Worm (Caenorhabditis elegans) whole organism, young adult: Measurements from ENCODE around the gene rde-4.

ENCODE experiments used
- C06A6.2 ChIP-seq: fragments of 200-800 bp; sonication (Bioruptor generic); conservative IDR thresholded peaks from 2 replicates; pipeline ENCODE4 v1.3.6; 2022; ENCODE audit warnings: missing genetic modification characterization, missing compliant biosample characterization
- D2030.7 ChIP-seq: fragments of 200-800 bp; sonication (Bioruptor generic); IDR thresholded peaks from 2 replicates; pipeline ENCODE4 v1.3.6; 2022; ENCODE audit warnings: missing genetic modification reagents, missing genetic modification characterization, missing compliant biosample characterization
- F10E7.11 ChIP-seq: sonication (generic microtip); optimal IDR thresholded peaks from 2 replicates; lab custom pipeline; 2017; ENCODE audit warnings: mild to moderate bottlenecking, missing genetic modification characterization, moderate library complexity, missing compliant biosample characterization
- F22D6.2 ChIP-seq: sonication (generic microtip); optimal IDR thresholded peaks from 2 replicates; lab custom pipeline; 2016; ENCODE audit warnings: mild to moderate bottlenecking, missing genetic modification characterization, missing compliant biosample characterization
- F57C9.4 ChIP-seq: sonication (generic microtip); optimal IDR thresholded peaks from 2 replicates; lab custom pipeline; 2017; ENCODE audit warnings: mild to moderate bottlenecking, missing genetic modification characterization, missing compliant biosample characterization
- T07F8.4 ChIP-seq: sonication (generic microtip); optimal IDR thresholded peaks from 2 replicates; lab custom pipeline; 2016; ENCODE audit warnings: mild to moderate bottlenecking, missing genetic modification characterization, moderate library complexity, missing compliant biosample characterization
- T26A5.8 ChIP-seq: sonication (generic microtip); optimal IDR thresholded peaks from 2 replicates; lab custom pipeline; 2016; ENCODE audit warnings: missing genetic modification characterization, missing compliant biosample characterization
- Y67H2A.10 ChIP-seq: fragments of 200-800 bp; sonication (Bioruptor generic); conservative IDR thresholded peaks from 2 replicates; pipeline ENCODE4 v1.3.6; 2022; ENCODE audit warnings: missing genetic modification reagents, missing genetic modification characterization, missing compliant biosample characterization
- Y95B8A.8 ChIP-seq: fragments of 200-800 bp; sonication (Bioruptor generic); IDR thresholded peaks from 2 replicates; pipeline ENCODE4 v1.3.6; 2022; ENCODE audit warnings: missing genetic modification reagents, missing genetic modification characterization, missing compliant biosample characterization
- aptf-3 ChIP-seq: fragments of 200-800 bp; sonication (Bioruptor generic); IDR thresholded peaks from 2 replicates; pipeline ENCODE4 v1.3.6; 2022; ENCODE audit warnings: missing genetic modification characterization, missing compliant biosample characterization
- atf-7 ChIP-seq: sonication (generic microtip); optimal IDR thresholded peaks from 2 replicates; lab custom pipeline; 2017; ENCODE audit warnings: mild to moderate bottlenecking, missing genetic modification characterization, missing compliant biosample characterization
- athp-1 ChIP-seq: sonication (generic microtip); optimal IDR thresholded peaks from 2 replicates; lab custom pipeline; 2017; ENCODE audit warnings: mild to moderate bottlenecking, missing genetic modification characterization, missing compliant biosample characterization
- attf-3 ChIP-seq: fragments of 200-800 bp; sonication (Bioruptor generic); conservative IDR thresholded peaks from 2 replicates; pipeline ENCODE4 v1.3.6; 2022; ENCODE audit warnings: missing genetic modification reagents, missing genetic modification characterization, missing compliant biosample characterization
- attf-6 ChIP-seq: fragments of 200-800 bp; sonication (Bioruptor generic); IDR thresholded peaks from 2 replicates; pipeline ENCODE4 v1.3.6; 2022; ENCODE audit warnings: missing genetic modification reagents, missing genetic modification characterization, missing compliant biosample characterization
- bed-2 ChIP-seq: fragments of 200-800 bp; sonication (Bioruptor generic); IDR thresholded peaks from 2 replicates; pipeline ENCODE4 v1.3.6; 2022; ENCODE audit warnings: missing genetic modification reagents, missing genetic modification characterization, missing compliant biosample characterization
- cebp-2 ChIP-seq: fragments of 200-800 bp; sonication (Bioruptor generic); IDR thresholded peaks from 2 replicates; pipeline ENCODE4 v1.3.6; 2022; ENCODE audit warnings: missing genetic modification characterization, missing compliant biosample characterization
- ceh-27 ChIP-seq: fragments of 200-800 bp; sonication (Bioruptor generic); optimal IDR thresholded peaks from 2 replicates; lab custom pipeline; 2018; ENCODE audit warnings: mild to moderate bottlenecking, missing genetic modification characterization, moderate library complexity, missing compliant biosample characterization
- ceh-58 ChIP-seq: fragments of 200-800 bp; sonication (Bioruptor generic); IDR thresholded peaks from 2 replicates; pipeline ENCODE4 v1.3.6; 2022; ENCODE audit warnings: missing genetic modification characterization, missing compliant biosample characterization
- ceh-91 ChIP-seq: fragments of 200-800 bp; sonication (Bioruptor generic); IDR thresholded peaks from 2 replicates; pipeline ENCODE4 v1.3.6; 2022; ENCODE audit warnings: missing genetic modification reagents, missing genetic modification characterization, missing compliant biosample characterization
- dpff-1 ChIP-seq: sonication (generic microtip); optimal IDR thresholded peaks from 2 replicates; lab custom pipeline; 2017; ENCODE audit warnings: mild to moderate bottlenecking, missing genetic modification characterization, missing compliant biosample characterization
- ets-4 ChIP-seq: fragments of 200-800 bp; sonication (Bioruptor generic); optimal IDR thresholded peaks from 2 replicates; lab custom pipeline; 2018; ENCODE audit warnings: mild to moderate bottlenecking, missing genetic modification characterization, missing compliant biosample characterization
- gei-17 ChIP-seq: fragments of 200-800 bp; sonication (Bioruptor generic); optimal IDR thresholded peaks from 2 replicates; lab custom pipeline; 2018; ENCODE audit warnings: mild to moderate bottlenecking, missing genetic modification characterization, missing compliant biosample characterization
- him-1 ChIP-seq: sonication (generic microtip); optimal IDR thresholded peaks from 2 replicates; lab custom pipeline; 2016; ENCODE audit warnings: missing genotype, missing genetic modification reagents, missing genetic modification characterization, missing compliant biosample characterization
- hmg-20 ChIP-seq: fragments of 200-800 bp; sonication (Bioruptor generic); IDR thresholded peaks from 2 replicates; pipeline ENCODE4 v1.3.6; 2022; ENCODE audit warnings: missing genetic modification reagents, missing genetic modification characterization, missing compliant biosample characterization
- hrde-1 ChIP-seq: sonication (generic microtip); optimal IDR thresholded peaks from 2 replicates; lab custom pipeline; 2016; ENCODE audit warnings: missing genetic modification characterization, mild to moderate bottlenecking, missing compliant biosample characterization, moderate library complexity, missing genotype, missing genetic modification reagents, borderline replicate concordance
- lag-1 ChIP-seq: fragments of 200-800 bp; sonication (Bioruptor generic); IDR thresholded peaks from 2 replicates; pipeline ENCODE4 v1.3.6; 2022; ENCODE audit warnings: missing genetic modification reagents, missing genetic modification characterization, missing compliant biosample characterization
- let-526 ChIP-seq: fragments of 200-800 bp; sonication (Bioruptor generic); IDR thresholded peaks from 2 replicates; pipeline ENCODE4 v1.3.6; 2022; ENCODE audit warnings: missing genetic modification reagents, missing genetic modification characterization, missing compliant biosample characterization
- lsl-1 ChIP-seq: fragments of 200-800 bp; sonication (Bioruptor generic); optimal IDR thresholded peaks from 2 replicates; lab custom pipeline; 2018; ENCODE audit warnings: mild to moderate bottlenecking, missing genetic modification characterization, moderate library complexity, missing compliant biosample characterization
- lsy-27 ChIP-seq: sonication (generic microtip); optimal IDR thresholded peaks from 2 replicates; lab custom pipeline; 2017; ENCODE audit warnings: missing genetic modification characterization, mild to moderate bottlenecking, missing compliant biosample characterization, antibody characterized with exemption, missing genotype, borderline replicate concordance; ENCODE audit not compliant: insufficient read depth
- madf-6 ChIP-seq: fragments of 200-800 bp; sonication (Bioruptor generic); IDR thresholded peaks from 2 replicates; pipeline ENCODE4 v1.3.6; 2022; ENCODE audit warnings: missing genetic modification reagents, missing genetic modification characterization, missing compliant biosample characterization
- madf-8 ChIP-seq: fragments of 200-800 bp; sonication (Bioruptor generic); conservative IDR thresholded peaks from 2 replicates; pipeline ENCODE4 v1.3.6; 2022; ENCODE audit warnings: missing genetic modification reagents, missing genetic modification characterization, missing compliant biosample characterization
- nfya-1 ChIP-seq: sonication (generic microtip); optimal IDR thresholded peaks from 2 replicates; lab custom pipeline; 2017; ENCODE audit warnings: antibody characterized with exemption, missing compliant biosample characterization, missing genetic modification characterization, borderline replicate concordance; ENCODE audit not compliant: insufficient read depth
- nfya-2 ChIP-seq: fragments of 200-800 bp; sonication (Bioruptor generic); IDR thresholded peaks from 2 replicates; pipeline ENCODE4 v1.3.6; 2022; ENCODE audit warnings: missing genetic modification reagents, missing genetic modification characterization, missing compliant biosample characterization
- nhr-120 ChIP-seq: fragments of 200-800 bp; sonication (Bioruptor generic); IDR thresholded peaks from 2 replicates; pipeline ENCODE4 v1.3.6; 2022; ENCODE audit warnings: missing genetic modification characterization, missing compliant biosample characterization
- pbrm-1 ChIP-seq: fragments of 200-800 bp; sonication (Bioruptor generic); IDR thresholded peaks from 2 replicates; pipeline ENCODE4 v1.3.6; 2022; ENCODE audit warnings: missing genetic modification reagents, missing genetic modification characterization, missing compliant biosample characterization
- sdz-38 ChIP-seq: sonication (generic microtip); optimal IDR thresholded peaks from 2 replicates; lab custom pipeline; 2016; ENCODE audit warnings: missing genotype, missing genetic modification characterization, missing compliant biosample characterization
- sea-2 ChIP-seq: fragments of 200-800 bp; sonication (Bioruptor generic); IDR thresholded peaks from 2 replicates; pipeline ENCODE4 v1.3.6; 2022; ENCODE audit warnings: missing genetic modification characterization, missing compliant biosample characterization
- tlf-1 ChIP-seq: fragments of 200-800 bp; sonication (Bioruptor generic); optimal IDR thresholded peaks from 2 replicates; lab custom pipeline; 2018; ENCODE audit warnings: mild to moderate bottlenecking, missing genetic modification characterization, missing compliant biosample characterization
- xnd-1 ChIP-seq: sonication (generic microtip); optimal IDR thresholded peaks from 2 replicates; lab custom pipeline; 2016; ENCODE audit warnings: missing genotype, missing genetic modification reagents, missing genetic modification characterization, missing compliant biosample characterization
- ztf-22 ChIP-seq: fragments of 200-800 bp; sonication (Bioruptor generic); optimal IDR thresholded peaks from 2 replicates; lab custom pipeline; 2018; ENCODE audit warnings: mild to moderate bottlenecking, missing genetic modification characterization, moderate library complexity, missing compliant biosample characterization
- ztf-25 ChIP-seq: fragments of 200-800 bp; sonication (Bioruptor generic); IDR thresholded peaks from 2 replicates; pipeline ENCODE4 v1.3.6; 2022; ENCODE audit warnings: missing genetic modification reagents, missing genetic modification characterization, missing compliant biosample characterization
- ztf-28 ChIP-seq: fragments of 200-800 bp; sonication (Bioruptor generic); IDR thresholded peaks from 2 replicates; pipeline ENCODE4 v1.3.6; 2022; ENCODE audit warnings: missing genetic modification reagents, missing genetic modification characterization, missing compliant biosample characterization

rde-4 gene

DNA sequence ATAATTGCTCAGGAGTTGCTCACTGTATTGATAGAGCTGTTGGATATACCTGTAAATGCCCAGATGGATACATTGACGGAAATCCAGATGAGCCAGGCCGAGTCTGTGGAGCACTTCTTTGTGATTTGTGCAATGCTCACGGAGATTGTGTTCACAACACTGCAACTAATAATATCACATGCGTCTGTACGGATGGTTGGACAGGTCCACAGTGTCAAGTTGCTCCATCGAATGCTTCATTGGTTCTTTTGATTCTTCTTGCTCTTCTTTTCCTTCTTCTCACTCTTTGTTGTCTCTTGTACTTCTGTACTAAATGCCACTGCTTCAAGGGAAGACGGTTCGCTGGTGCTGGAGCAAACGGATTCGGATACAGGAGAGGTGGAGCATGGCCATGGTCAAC lies 36.6 kb downstream of the rde-4 start:
- no peak for TF ChIP-seq T26A5.8 (tag; lab: Kevin White, UChicago)
- TF ChIP-seq xnd-1: no peak
- TF ChIP-seq him-1 (tag; lab: Kevin White, UChicago): no peak
- no peak for TF ChIP-seq ceh-91 (GFP tag; lab: Robert Waterston, UW)
- no peak for TF ChIP-seq Y67H2A.10
- TF ChIP-seq cebp-2 (GFP tag; lab: Robert Waterston, UW): no peak
- TF ChIP-seq sea-2 (GFP tag; lab: Robert Waterston, UW): no peak
- TF ChIP-seq pbrm-1 (GFP tag; lab: Robert Waterston, UW): no peak
- no peak for TF ChIP-seq madf-6 (GFP tag; lab: Robert Waterston, UW)
- TF ChIP-seq lsl-1: no peak
- no peak for TF ChIP-seq bed-2
- TF ChIP-seq madf-8 (GFP tag; lab: Robert Waterston, UW): no peak
- TF ChIP-seq T07F8.4 (tag; lab: Kevin White, UChicago): no peak
- TF ChIP-seq ztf-25: no peak
- no peak for TF ChIP-seq dpff-1 (tag; lab: Kevin White, UChicago)

DNA sequence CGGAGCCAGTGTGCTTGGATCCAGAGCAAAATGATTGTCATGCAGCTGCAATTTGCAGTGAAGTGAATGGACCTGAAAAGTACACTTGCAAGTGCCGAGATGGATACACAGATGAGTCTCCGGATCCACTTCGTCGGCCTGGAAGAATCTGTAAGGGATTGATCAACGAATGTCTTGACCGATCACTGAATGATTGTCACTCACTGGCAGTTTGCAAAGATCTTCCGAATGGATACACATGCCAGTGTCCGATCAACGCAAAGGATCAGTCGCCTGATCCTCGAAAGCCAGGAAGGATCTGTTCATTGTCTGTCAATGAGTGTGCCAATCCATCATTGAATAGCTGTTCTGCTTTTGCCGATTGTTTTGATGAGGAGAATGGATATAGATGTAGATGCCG lies 39.0 kb downstream of the rde-4 start:
- TF ChIP-seq F10E7.11 (no peak), xnd-1 (no peak), ztf-22 (GFP tag; lab: Kevin White, UChicago) (no peak), athp-1 (tag; lab: Kevin White, UChicago) (no peak), tlf-1 (GFP tag; lab: Kevin White, UChicago) (no peak), hmg-20 (no peak), ztf-28 (GFP tag; lab: Robert Waterston, UW) (no peak), Y67H2A.10 (no peak), nhr-120 (GFP tag; lab: Robert Waterston, UW) (no peak), hrde-1 (tag; lab: Kevin White, UChicago) (no peak), nfya-2 (GFP tag; lab: Robert Waterston, UW) (no peak), gei-17 (GFP tag; lab: Kevin White, UChicago) (no peak), ceh-27 (GFP tag; lab: Kevin White, UChicago) (no peak), T26A5.8 (tag; lab: Kevin White, UChicago) (no peak), lsy-27 (tag; lab: Kevin White, UChicago) (no peak), ceh-58 (GFP tag; lab: Robert Waterston, UW) (no peak), F57C9.4 (tag; lab: Kevin White, UChicago) (no peak), attf-3 (GFP tag; lab: Robert Waterston, UW) (no peak), D2030.7 (GFP tag; lab: Robert Waterston, UW) (no peak), atf-7 (tag; lab: Kevin White, UChicago) (no peak)

DNA sequence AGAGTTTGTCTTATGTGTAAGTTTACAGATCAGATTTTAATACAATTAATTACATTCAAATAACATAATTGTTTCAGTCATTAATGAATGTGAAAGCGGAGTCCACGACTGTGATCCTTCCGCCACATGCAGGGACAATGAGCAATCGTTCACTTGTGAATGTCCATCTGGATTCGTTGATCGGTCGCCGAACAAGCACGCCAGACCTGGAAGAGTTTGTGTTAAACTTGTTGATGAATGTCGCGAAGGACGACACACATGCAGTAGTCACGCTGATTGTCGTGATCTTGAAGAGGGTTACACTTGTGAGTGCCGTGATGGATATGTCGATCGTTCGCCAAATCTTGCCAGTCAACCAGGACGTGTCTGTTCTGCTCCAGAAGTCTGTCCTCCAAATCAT lies 39.9 kb downstream of the rde-4 start:
- TF ChIP-seq attf-6 (GFP tag; lab: Robert Waterston, UW) (no peak), D2030.7 (GFP tag; lab: Robert Waterston, UW) (no peak), ets-4 (GFP tag; lab: Kevin White, UChicago) (no peak), gei-17 (GFP tag; lab: Kevin White, UChicago) (no peak), C06A6.2 (no peak), nfya-1 (no peak), T07F8.4 (tag; lab: Kevin White, UChicago) (no peak), him-1 (tag; lab: Kevin White, UChicago) (no peak), F22D6.2 (tag; lab: Kevin White, UChicago) (no peak), sdz-38 (tag; lab: Kevin White, UChicago) (no peak), aptf-3 (GFP tag; lab: Robert Waterston, UW) (no peak), Y95B8A.8 (GFP tag; lab: Robert Waterston, UW) (no peak), let-526 (no peak), lag-1 (no peak)
- TF ChIP-seq, all 124 proteins: peak for 0
